Fruit fly (Drosophila melanogaster): Measurements from ENCODE around the gene mRRF1.

mRRF1 gene

dm6 chr3L:9383345-9384075 lies 19.4 kb downstream of the mRRF1 start, which contains the start of gene Hsp27 (continued):
- TF ChIP-seq Hr4 (GFP tag; optimal IDR thresholded peaks at IDR 0.05) (peak; percentile 100), fkh (GFP tag; optimal IDR thresholded peaks at IDR 0.05) (peak; percentile 98), cyc (GFP tag; optimal IDR thresholded peaks at IDR 0.05) (peak; percentile 100), CG9139 (GFP tag; optimal IDR thresholded peaks at IDR 0.05) (peak; percentile 99), CG31627 (GFP tag; optimal IDR thresholded peaks at IDR 0.05) (peak; percentile 99), Smox (GFP tag; optimal IDR thresholded peaks at IDR 0.05) (peak; percentile 99), CG4318 (GFP tag; optimal IDR thresholded peaks at IDR 0.05) (peak; percentile 100), CG3919 (GFP tag; optimal IDR thresholded peaks at IDR 0.05) (peak; percentile 100), svp (GFP tag) (peak; percentile 100), CG6792 (GFP tag; optimal IDR thresholded peaks at IDR 0.05) (peak; percentile 100), salr (GFP tag; optimal IDR thresholded peaks at IDR 0.05) (peak; percentile 99 to 100), CG8119 (GFP tag; IDR thresholded peaks at IDR 0.05) (peak; percentile 100), CG6163 (GFP tag; IDR thresholded peaks at IDR 0.05) (peak; percentile 100), CG8632 (GFP tag; optimal IDR thresholded peaks at IDR 0.05) (peak; percentile 100), CG34406 (GFP tag; optimal IDR thresholded peaks at IDR 0.05) (peak; percentile 100), achi (GFP tag; optimal IDR thresholded peaks at IDR 0.05) (peak; percentile 99), CG11902 (GFP tag; optimal IDR thresholded peaks at IDR 0.05) (peak; percentile 100), Sox15 (GFP tag; optimal IDR thresholded peaks at IDR 0.05) (peak; percentile 99), acj6 (GFP tag; optimal IDR thresholded peaks at IDR 0.05) (peak; percentile 100), CG1621 (tag; optimal IDR thresholded peaks at IDR 0.05) (peak; percentile 99), esn (GFP tag; optimal IDR thresholded peaks at IDR 0.05) (peak; percentile 100), net (GFP tag; optimal IDR thresholded peaks at IDR 0.05) (peak; percentile 100), Eip93F (GFP tag; optimal IDR thresholded peaks at IDR 0.05) (peak; percentile 100), CG11762 (GFP tag; optimal IDR thresholded peaks at IDR 0.05; ENCODE audit: insufficient read depth) (peak; percentile 100), Lpt (GFP tag; optimal IDR thresholded peaks at IDR 0.05) (peak; percentile 100), Ets96B (tag; optimal IDR thresholded peaks at IDR 0.05) (peak; percentile 100), CG6276 (GFP tag; optimal IDR thresholded peaks at IDR 0.05) (peak; percentile 100), Sox102F (GFP tag; optimal IDR thresholded peaks at IDR 0.05) (peak; percentile 100), dsx (GFP tag; optimal IDR thresholded peaks at IDR 0.05; ENCODE audit: poor library complexity, severe bottlenecking) (peak; percentile 99), CG32006 (GFP tag; optimal IDR thresholded peaks at IDR 0.05) (peak; percentile 100), vri (GFP tag; optimal IDR thresholded peaks at IDR 0.05) (peak; percentile 99)

dm6 chr3L:9384445-9385079 lies 20.4 kb downstream of the mRRF1 start:
- TF ChIP-seq Sox102F (GFP tag; optimal IDR thresholded peaks at IDR 0.05) (no peak), acj6 (GFP tag; optimal IDR thresholded peaks at IDR 0.05) (no peak), ss (GFP tag; optimal IDR thresholded peaks at IDR 0.05) (no peak), CG1621 (tag; optimal IDR thresholded peaks at IDR 0.05) (no peak), fkh (GFP tag; optimal IDR thresholded peaks at IDR 0.05) (no peak), CG8319 (GFP tag; optimal IDR thresholded peaks at IDR 0.05) (no peak), salr (GFP tag; optimal IDR thresholded peaks at IDR 0.05) (no peak), spab (GFP tag; optimal IDR thresholded peaks at IDR 0.05) (no peak), Ets21C (GFP tag; optimal IDR thresholded peaks at IDR 0.05) (no peak), CG11762 (GFP tag; optimal IDR thresholded peaks at IDR 0.05; ENCODE audit: insufficient read depth) (no peak), Gug (GFP tag; IDR thresholded peaks at IDR 0.05) (no peak), achi (GFP tag; optimal IDR thresholded peaks at IDR 0.05) (no peak), Blimp-1 (GFP tag; optimal IDR thresholded peaks at IDR 0.05) (no peak), topi (GFP tag; optimal IDR thresholded peaks at IDR 0.05) (no peak)
